Fruit fly (Drosophila melanogaster) whole organism, embryonic: ENCODE data around the gene CG31041.

Experiments
- Antp ChIP-seq: fragments of 200-800 bp; sonication (Bioruptor generic); optimal IDR thresholded peaks from 3 replicates; lab custom pipeline; 2016; ENCODE audit warnings: missing biosample characterization, missing genetic modification characterization
- Atf3 ChIP-seq: fragments of 200-800 bp; sonication (Bioruptor generic); optimal IDR thresholded peaks from 3 replicates; lab custom pipeline; 2016; ENCODE audit warnings: missing biosample characterization, missing genetic modification characterization
- CG10565 ChIP-seq: fragments of 200-800 bp; sonication (Bioruptor generic); optimal IDR thresholded peaks from 3 replicates; lab custom pipeline; 2016; ENCODE audit warnings: missing biosample characterization, mild to moderate bottlenecking, missing genetic modification characterization
- CG11696 ChIP-seq: fragments of 200-800 bp; sonication (Bioruptor generic); IDR thresholded peaks from 2 replicates; pipeline ENCODE4 v1.3.6; 2022; ENCODE audit warnings: missing biosample characterization, missing genetic modification characterization
- CG13123 ChIP-seq: fragments of 200-800 bp; sonication (Bioruptor generic); optimal IDR thresholded peaks from 2 replicates; lab custom pipeline; 2016; ENCODE audit warnings: missing biosample characterization, missing genetic modification characterization
- CG13287 ChIP-seq: fragments of 200-800 bp; sonication (Bioruptor generic); IDR thresholded peaks from 2 replicates; pipeline ENCODE4 v1.3.6; 2022; ENCODE audit warnings: missing biosample characterization, missing genetic modification characterization; ENCODE audit not compliant: partially characterized antibody
- CG15073 ChIP-seq: fragments of 200-800 bp; sonication (Bioruptor generic); optimal IDR thresholded peaks from 2 replicates; lab custom pipeline; 2016; ENCODE audit warnings: missing biosample characterization, missing genetic modification characterization
- CG15514 ChIP-seq: fragments of 200-800 bp; sonication (Bioruptor generic); optimal IDR thresholded peaks from 3 replicates; lab custom pipeline; 2017; ENCODE audit warnings: missing biosample characterization, missing genetic modification characterization, mild to moderate bottlenecking, moderate library complexity, missing genetic modification reagents
- CG17328 ChIP-seq: fragments of 200-800 bp; sonication (Bioruptor generic); IDR thresholded peaks from 2 replicates; pipeline ENCODE4 v1.3.6; 2022; ENCODE audit warnings: missing biosample characterization, missing genetic modification characterization
- CG18476 ChIP-seq: fragments of 200-800 bp; sonication (Bioruptor generic); optimal IDR thresholded peaks from 2 replicates; lab custom pipeline; 2016; ENCODE audit warnings: missing biosample characterization, mild to moderate bottlenecking, missing genetic modification characterization
- CG2202 ChIP-seq: fragments of 200-800 bp; sonication (Bioruptor generic); optimal IDR thresholded peaks from 2 replicates; lab custom pipeline; 2018; ENCODE audit warnings: missing biosample characterization, mild to moderate bottlenecking, missing genetic modification characterization
- CG30431 ChIP-seq: fragments of 200-800 bp; sonication (Bioruptor generic); optimal IDR thresholded peaks from 2 replicates; lab custom pipeline; 2017; ENCODE audit warnings: missing biosample characterization, missing genetic modification characterization
- CG31365 ChIP-seq: fragments of 200-800 bp; sonication (Bioruptor generic); optimal IDR thresholded peaks from 2 replicates; lab custom pipeline; 2018; ENCODE audit warnings: missing biosample characterization, mild to moderate bottlenecking, missing genetic modification characterization
- CG4424 ChIP-seq: fragments of 200-800 bp; sonication (Bioruptor generic); optimal IDR thresholded peaks from 3 replicates; lab custom pipeline; 2016; ENCODE audit warnings: missing biosample characterization, missing genetic modification characterization
- CG4854 ChIP-seq: fragments of 200-800 bp; sonication (Bioruptor generic); optimal IDR thresholded peaks from 2 replicates; lab custom pipeline; 2016; ENCODE audit warnings: missing biosample characterization, missing genetic modification characterization, inconsistent platforms
- CG7745 ChIP-seq: fragments of 200-800 bp; sonication (Bioruptor generic); optimal IDR thresholded peaks from 2 replicates; lab custom pipeline; 2018; ENCODE audit warnings: missing biosample characterization, mild to moderate bottlenecking, missing genetic modification characterization, moderate library complexity
- CG8089 ChIP-seq: fragments of 200-800 bp; sonication (Bioruptor generic); optimal IDR thresholded peaks from 3 replicates; lab custom pipeline; 2016; ENCODE audit warnings: missing biosample characterization, missing genetic modification characterization
- D19B ChIP-seq: fragments of 200-800 bp; sonication (Bioruptor generic); optimal IDR thresholded peaks from 2 replicates; lab custom pipeline; 2017; ENCODE audit warnings: missing biosample characterization, mild to moderate bottlenecking, missing genetic modification characterization
- Dll ChIP-seq: fragments of 200-800 bp; sonication (Bioruptor generic); IDR thresholded peaks from 4 replicates; pipeline ENCODE4 v1.3.6; 2022; ENCODE audit warnings: missing biosample characterization, missing genetic modification characterization; ENCODE audit not compliant: partially characterized antibody
- ERR ChIP-seq: fragments of 200-800 bp; sonication (Bioruptor generic); optimal IDR thresholded peaks from 2 replicates; lab custom pipeline; 2016; ENCODE audit warnings: missing biosample characterization, missing genetic modification characterization
- Elba2 ChIP-seq: fragments of 200-800 bp; sonication (Bioruptor generic); optimal IDR thresholded peaks from 3 replicates; lab custom pipeline; 2016; ENCODE audit warnings: missing biosample characterization, missing genetic modification characterization
- HLH3B ChIP-seq: fragments of 200-800 bp; sonication (Bioruptor generic); IDR thresholded peaks from 2 replicates; pipeline ENCODE4 v1.3.6; 2022; ENCODE audit warnings: missing biosample characterization, missing genetic modification characterization
- HmgD ChIP-seq: fragments of 200-800 bp; sonication (Bioruptor generic); optimal IDR thresholded peaks from 3 replicates; lab custom pipeline; 2016; ENCODE audit warnings: missing biosample characterization, missing genetic modification characterization
- Hmr ChIP-seq: fragments of 200-800 bp; sonication (Bioruptor generic); optimal IDR thresholded peaks from 3 replicates; lab custom pipeline; 2017; ENCODE audit warnings: mild to moderate bottlenecking, missing biosample characterization, missing genetic modification reagents, missing genetic modification characterization
- Meics ChIP-seq: fragments of 200-800 bp; sonication (Bioruptor generic); optimal IDR thresholded peaks from 2 replicates; lab custom pipeline; 2017; ENCODE audit warnings: missing biosample characterization, mild to moderate bottlenecking, missing genetic modification characterization
- Mes4 ChIP-seq: fragments of 200-800 bp; sonication (Bioruptor generic); optimal IDR thresholded peaks from 2 replicates; lab custom pipeline; 2016; ENCODE audit warnings: missing biosample characterization, missing genetic modification characterization
- Opbp ChIP-seq: fragments of 200-800 bp; sonication (Bioruptor generic); IDR thresholded peaks from 3 replicates; pipeline ENCODE4 v1.3.6; 2022; ENCODE audit warnings: missing biosample characterization, missing genetic modification characterization; ENCODE audit not compliant: partially characterized antibody
- Pdp1 ChIP-seq, 2 experiments: fragments of 200-800 bp; sonication (Bioruptor generic); optimal IDR thresholded peaks; 3 replicates each; lab custom pipeline; 2016; ENCODE audit warnings: missing biosample characterization in 2 of 2, missing genetic modification characterization in 2 of 2, mild to moderate bottlenecking in 1 of 2, moderate library complexity in 1 of 2
- Ssrp ChIP-seq: fragments of 200-800 bp; sonication (Bioruptor generic); optimal IDR thresholded peaks from 2 replicates; lab custom pipeline; 2018; ENCODE audit warnings: missing biosample characterization, mild to moderate bottlenecking, missing genetic modification characterization, moderate library complexity
- Vsx1 ChIP-seq: fragments of 200-800 bp; sonication (Bioruptor generic); optimal IDR thresholded peaks from 2 replicates; lab custom pipeline; 2017; ENCODE audit warnings: missing biosample characterization, mild to moderate bottlenecking, missing genetic modification characterization, missing genetic modification reagents
- ac ChIP-seq: fragments of 200-800 bp; sonication (Bioruptor generic); optimal IDR thresholded peaks from 3 replicates; lab custom pipeline; 2017; ENCODE audit warnings: missing biosample characterization, mild to moderate bottlenecking, missing genetic modification characterization
- ara ChIP-seq: fragments of 200-800 bp; sonication (Bioruptor generic); IDR thresholded peaks from 2 replicates; pipeline ENCODE4 v1.3.6; 2022; ENCODE audit warnings: missing biosample characterization, missing genetic modification characterization
- ash1 ChIP-seq: fragments of 200-800 bp; sonication (Bioruptor generic); optimal IDR thresholded peaks from 2 replicates; lab custom pipeline; 2018; ENCODE audit warnings: missing biosample characterization, mild to moderate bottlenecking, missing genetic modification characterization
- cato ChIP-seq: fragments of 200-800 bp; sonication (Bioruptor generic); optimal IDR thresholded peaks from 2 replicates; lab custom pipeline; 2016; ENCODE audit warnings: missing biosample characterization, missing genetic modification characterization, borderline replicate concordance
- emc ChIP-seq: fragments of 200-800 bp; sonication (Bioruptor generic); optimal IDR thresholded peaks from 2 replicates; lab custom pipeline; 2016; ENCODE audit warnings: missing biosample characterization, missing genetic modification characterization
- fd102C ChIP-seq: fragments of 200-800 bp; sonication (Bioruptor generic); optimal IDR thresholded peaks from 2 replicates; lab custom pipeline; 2018; ENCODE audit warnings: missing biosample characterization, mild to moderate bottlenecking, missing genetic modification characterization, moderate library complexity
- gro ChIP-seq: fragments of 200-800 bp; sonication (Bioruptor generic); optimal IDR thresholded peaks from 2 replicates; lab custom pipeline; 2016; ENCODE audit warnings: missing biosample characterization, missing genetic modification characterization
- jumu ChIP-seq: fragments of 200-800 bp; sonication (Bioruptor generic); optimal IDR thresholded peaks from 3 replicates; lab custom pipeline; 2016; ENCODE audit warnings: missing biosample characterization, missing genetic modification characterization
- pan ChIP-seq, 4 experiments: fragments of >200 bp in 3 of 4; fragments of 200-800 bp in 1 of 4; sonication (Bioruptor generic) in 1 of 4; optimal IDR thresholded peaks in 3 of 4; IDR thresholded peaks in 1 of 4; 2 replicates each; pipeline versions ENCODE4 v1.3.6 to Lab custom; 2017 to 2022; ENCODE audit warnings: missing biosample characterization in 2 of 4, missing genetic modification characterization in 2 of 4, mixed read lengths in 1 of 4
- prd ChIP-seq, 3 experiments: fragments of >200 bp in 2 of 3; fragments of 200-800 bp in 1 of 3; sonication (Bioruptor generic) in 1 of 3; optimal IDR thresholded peaks in 2 of 3; IDR thresholded peaks in 1 of 3; 2 replicates in 2 of 3; 3 replicates in 1 of 3; pipeline versions ENCODE4 v1.3.6 to Lab custom; 2017 to 2022; ENCODE audit warnings: missing biosample characterization in 1 of 3, missing genetic modification characterization in 1 of 3
- pros ChIP-seq: fragments of 200-800 bp; sonication (Bioruptor generic); optimal IDR thresholded peaks from 3 replicates; lab custom pipeline; 2019; ENCODE audit warnings: missing biosample characterization, mild to moderate bottlenecking, missing genetic modification characterization, moderate library complexity
- sens-2 ChIP-seq: fragments of 200-800 bp; sonication (Bioruptor generic); IDR thresholded peaks from 2 replicates; pipeline ENCODE4 v1.3.6; 2022; ENCODE audit warnings: missing biosample characterization, missing genetic modification characterization
- sim ChIP-seq: fragments of 200-800 bp; sonication (Bioruptor generic); IDR thresholded peaks from 2 replicates; pipeline ENCODE4 v1.3.6; 2022; ENCODE audit warnings: missing biosample characterization, missing genetic modification characterization
- sima ChIP-seq: fragments of 200-800 bp; sonication (Bioruptor generic); optimal IDR thresholded peaks from 2 replicates; lab custom pipeline; 2016; ENCODE audit warnings: missing biosample characterization, missing genetic modification characterization
- sob ChIP-seq: fragments of 200-800 bp; sonication (Bioruptor generic); IDR thresholded peaks from 2 replicates; pipeline ENCODE4 v1.3.6; 2022; ENCODE audit warnings: missing biosample characterization, missing genetic modification characterization
- ssp ChIP-seq: fragments of 200-800 bp; sonication (Bioruptor generic); IDR thresholded peaks from 2 replicates; pipeline ENCODE4 v1.3.6; 2022; ENCODE audit warnings: missing biosample characterization, missing genetic modification characterization
- tio ChIP-seq: fragments of 200-800 bp; sonication (Bioruptor generic); optimal IDR thresholded peaks from 2 replicates; lab custom pipeline; 2017; ENCODE audit warnings: missing biosample characterization, missing genetic modification characterization, inconsistent platforms
- twi ChIP-seq: fragments of 200-800 bp; optimal IDR thresholded peaks from 2 replicates; lab custom pipeline; 2019; ENCODE audit warnings: missing biosample characterization, mild to moderate bottlenecking, missing genetic modification characterization, moderate library complexity

The CG31041 gene

DNA sequence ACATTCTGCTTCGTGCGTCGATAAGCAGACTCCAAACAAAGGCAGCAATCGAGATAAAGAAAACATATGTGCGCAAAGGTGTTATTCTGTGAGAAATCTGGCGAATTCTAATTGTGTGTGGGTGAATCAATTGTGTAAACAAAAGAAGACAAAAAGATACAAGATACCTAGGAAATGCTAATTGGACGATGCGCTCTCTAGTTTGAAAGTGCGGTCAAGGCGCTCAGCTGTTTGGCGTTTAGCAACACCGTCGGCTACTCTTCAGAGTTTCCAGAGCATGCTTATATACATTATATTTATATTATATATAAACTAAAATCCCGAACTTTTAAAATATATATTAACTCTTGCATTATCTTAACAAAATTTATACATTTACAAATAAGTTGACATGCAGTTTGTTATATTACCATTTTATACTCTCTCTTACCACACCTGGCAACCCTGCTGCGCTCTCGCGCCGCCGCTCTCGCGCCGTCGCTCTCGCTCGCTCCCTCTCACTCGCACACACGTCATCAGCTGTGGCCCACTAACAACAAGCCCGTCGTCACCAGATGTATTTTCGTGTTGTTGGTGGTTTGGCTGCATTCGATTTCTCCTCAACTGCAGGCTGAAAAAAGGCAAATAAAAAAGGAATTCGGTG is 27.9 kb upstream of the CG31041 start, which contains the start of gene CG1907 (continued):
- TF ChIP-seq fd102C = peak; percentile 86
- TF ChIP-seq HmgD (GFP tag; lab: Kevin White, UChicago) = peak; percentile 21
- peak; percentile 89 for TF ChIP-seq Elba2 (GFP tag; lab: Kevin White, UChicago)
- TF ChIP-seq CG13287 = peak; percentile 74
- peak; percentile 95 for TF ChIP-seq CG15514 (GFP tag; lab: Kevin White, UChicago)
- TF ChIP-seq Vsx1 (GFP tag; lab: Kevin White, UChicago) = peak; percentile 95
- peak; percentile 98 for TF ChIP-seq Meics (GFP tag; lab: Kevin White, UChicago)
- TF ChIP-seq D19B (GFP tag; lab: Kevin White, UChicago) = peak; percentile 94
- TF ChIP-seq ara = peak; percentile 99
- peak; percentile 77 for TF ChIP-seq jumu (GFP tag; lab: Kevin White, UChicago)
- peak; percentile 96 for TF ChIP-seq CG30431 (GFP tag; lab: Kevin White, UChicago)
- peak; percentile 98 for TF ChIP-seq CG4424 (GFP tag; lab: Kevin White, UChicago)
- no peak for TF ChIP-seq pan (optimal IDR thresholded peaks at IDR 0.05; lab: Kevin White, UChicago)
- TF ChIP-seq pan (GFP tag; optimal IDR thresholded peaks at IDR 0.05 in 1 of 2, IDR thresholded peaks at IDR 0.05 in 1 of 2) = peak in 1 of 2 experiments; percentile 99
- peak; percentile 94 for TF ChIP-seq tio (GFP tag; lab: Kevin White, UChicago)
- 0 out of 3 replicates have a peak, but pooled peaks have one; percentile 17 for TF ChIP-seq Opbp (GFP tag; lab: Robert Waterston, UW)
- peak; percentile 72 for TF ChIP-seq gro (GFP tag; lab: Kevin White, UChicago)
- peak; percentile 99 for TF ChIP-seq HLH3B (GFP tag; lab: Robert Waterston, UW)
- TF ChIP-seq CG13123 = peak; percentile 95
- TF ChIP-seq sob (GFP tag; lab: Robert Waterston, UW) = peak; percentile 98
- TF ChIP-seq ssp (GFP tag; lab: Robert Waterston, UW) = peak; percentile 94
- peak; percentile 75 for TF ChIP-seq ERR (GFP tag; lab: Kevin White, UChicago)
- TF ChIP-seq CG17328 (GFP tag; lab: Robert Waterston, UW) = peak; percentile 99
- peak; percentile 94 for TF ChIP-seq CG11696 (GFP tag; lab: Robert Waterston, UW)
- peak; percentile 53 for TF ChIP-seq ash1
- peak; percentile 71 for TF ChIP-seq Mes4 (GFP tag; lab: Kevin White, UChicago)
- peak; percentile 95 for TF ChIP-seq sens-2 (GFP tag; lab: Robert Waterston, UW)
- TF ChIP-seq CG15073 (GFP tag; lab: Kevin White, UChicago) = peak; percentile 79
- TF ChIP-seq pros (GFP tag; lab: Kevin White, UChicago) = peak; percentile 67
- peak; percentile 97 for TF ChIP-seq CG2202 (tag; lab: Kevin White, UChicago)
- peak; percentile 93 for TF ChIP-seq CG18476 (GFP tag; lab: Kevin White, UChicago)
- peak; percentile 71 for TF ChIP-seq Atf3 (GFP tag; lab: Kevin White, UChicago)
- peak; percentile 80 for TF ChIP-seq Antp
- TF ChIP-seq Pdp1 (GFP tag; optimal IDR thresholded peaks at IDR 0.05; lab: Kevin White, UChicago) = peak; percentile 71 to 84
- TF ChIP-seq CG8089 (GFP tag; lab: Kevin White, UChicago) = peak; percentile 76
- TF ChIP-seq prd (optimal IDR thresholded peaks at IDR 0.05; lab: Kevin White, UChicago) = no peak
- peak; percentile 99 for TF ChIP-seq prd (GFP tag; IDR thresholded peaks at IDR 0.05; lab: Robert Waterston, UW)
- TF ChIP-seq sim (GFP tag; lab: Robert Waterston, UW) = peak; percentile 98
- TF ChIP-seq CG4854 (GFP tag; lab: Kevin White, UChicago) = peak; percentile 84
- TF ChIP-seq ac (GFP tag; lab: Kevin White, UChicago) = peak; percentile 95
- peak; percentile 68 for TF ChIP-seq Dll (GFP tag; lab: Robert Waterston, UW)
- peak; percentile 83 for TF ChIP-seq CG7745 (tag; lab: Kevin White, UChicago)
- TF ChIP-seq twi = peak; percentile 97
- TF ChIP-seq CG10565 (GFP tag; lab: Kevin White, UChicago) = peak; percentile 88
- peak; percentile 98 for TF ChIP-seq Ssrp (tag; lab: Kevin White, UChicago)
- TF ChIP-seq sima = no peak
- TF ChIP-seq CG31365 (tag; lab: Kevin White, UChicago) = peak; percentile 81
- TF ChIP-seq Hmr (GFP tag; lab: Kevin White, UChicago) = peak; percentile 98
- peak; percentile 95 for TF ChIP-seq cato (GFP tag; lab: Kevin White, UChicago)
- TF ChIP-seq emc (GFP tag; lab: Kevin White, UChicago) = peak; percentile 58
